Worm (Caenorhabditis elegans): ENCODE results near the gene emc-2.

Gene emc-2

DNA sequence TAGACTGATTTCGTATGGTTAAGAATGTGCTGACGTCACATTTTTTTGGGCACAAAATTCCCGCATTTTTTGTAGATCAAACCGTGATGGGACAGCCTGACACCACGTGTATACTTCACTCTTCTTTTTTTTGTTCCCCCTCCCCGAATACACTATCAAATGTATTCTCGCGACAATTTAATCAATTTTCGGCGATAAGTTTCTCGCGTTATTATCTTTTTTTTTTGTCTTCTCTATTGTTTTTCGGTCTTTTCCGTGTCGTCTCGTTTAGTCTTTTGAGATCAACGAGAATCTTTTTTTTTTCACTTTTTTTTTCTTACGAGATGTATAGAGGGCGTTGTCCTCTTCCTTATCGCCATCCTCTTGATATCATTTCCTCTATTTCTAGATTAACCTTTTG is 9.3 kb upstream of the emc-2 start (continued):
- no peak for TF ChIP-seq dsc-1 (tag; optimal IDR thresholded peaks at IDR 0.05)
- TF ChIP-seq ztf-11 (tag; optimal IDR thresholded peaks at IDR 0.05) = no peak
- TF ChIP-seq nhr-76 (tag; optimal IDR thresholded peaks at IDR 0.05) = no peak
- TF ChIP-seq zag-1 (tag; optimal IDR thresholded peaks at IDR 0.05) = no peak
- no peak for TF ChIP-seq nhr-90 (tag; optimal IDR thresholded peaks at IDR 0.05; ENCODE audit: poor library complexity)
- TF ChIP-seq ceh-88 (GFP tag; IDR thresholded peaks at IDR 0.05) = no peak
- TF ChIP-seq tbx-2 (tag; optimal IDR thresholded peaks at IDR 0.05) = no peak
- TF ChIP-seq ces-1 (GFP tag; optimal IDR thresholded peaks at IDR 0.05) = no peak
- no peak for TF ChIP-seq sox-4 (tag; optimal IDR thresholded peaks at IDR 0.05)
- TF ChIP-seq efl-1 (optimal IDR thresholded peaks at IDR 0.05) = no peak
- TF ChIP-seq efl-1 (GFP tag; optimal IDR thresholded peaks at IDR 0.05 in 1 of 2) = peak in 1 of 2 experiments; percentile 30
- TF ChIP-seq lin-15B (tag; optimal IDR thresholded peaks at IDR 0.05) = no peak

DNA sequence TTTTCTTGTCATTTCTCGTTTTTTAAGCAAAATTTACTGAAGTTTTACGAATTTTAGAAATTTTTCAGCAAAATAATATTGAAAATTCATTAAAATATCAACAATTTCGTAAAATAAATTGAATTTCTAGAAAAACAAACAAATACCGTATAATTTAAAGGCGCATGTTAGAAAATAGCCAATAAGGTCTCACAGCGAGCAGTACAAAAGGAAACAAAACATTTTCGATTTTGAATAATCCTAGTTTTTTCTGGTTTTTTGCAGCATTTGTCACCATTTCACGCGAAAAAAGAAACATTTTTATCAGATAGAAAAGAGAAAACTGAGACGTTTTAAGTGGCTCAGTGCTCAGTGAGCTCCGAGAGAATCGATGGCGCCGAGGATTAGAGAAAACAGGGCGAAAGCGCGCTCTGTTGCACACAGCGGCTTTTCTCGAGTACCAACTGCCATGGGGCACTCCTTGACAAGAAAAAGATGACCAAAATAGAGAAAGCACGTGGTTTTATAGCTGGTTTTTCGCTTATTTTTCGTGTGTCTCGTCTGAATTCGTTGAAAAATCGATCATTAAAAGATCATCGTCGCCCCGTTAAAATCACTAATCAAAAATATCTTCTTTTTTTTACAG is 4.1 kb upstream of the emc-2 start, which contains the start of the genes alh-6 and fcho-1:
Gene alh-6, minus strand, starts transcription at position 242 of the 625 bp plus-strand sequence.
Gene fcho-1, plus strand, starts transcription at position 624 of the 625 bp plus-strand sequence.
- TF ChIP-seq lin-35 (GFP tag; optimal IDR thresholded peaks at IDR 0.05) (peak; percentile 28 to 46), nhr-90 (tag; optimal IDR thresholded peaks at IDR 0.05; ENCODE audit: poor library complexity) (no peak), lin-14 (GFP tag; optimal IDR thresholded peaks at IDR 0.05) (peak; percentile 63), nhr-20 (tag; optimal IDR thresholded peaks at IDR 0.05) (peak; percentile 19), nhr-47 (tag; optimal IDR thresholded peaks at IDR 0.05) (peak; percentile 25), elt-3 (tag; optimal IDR thresholded peaks at IDR 0.05) (peak in 1 of 6 experiments; percentile 8), lsy-2 (tag; optimal IDR thresholded peaks at IDR 0.05) (peak in 1 of 2 experiments; percentile 24), irx-1 (tag; optimal IDR thresholded peaks at IDR 0.05) (no peak), lin-15B (tag; optimal IDR thresholded peaks at IDR 0.05) (peak; percentile 32), isw-1 (GFP tag; IDR thresholded peaks at IDR 0.05) (peak; percentile 14; the same call in 1 of the 2 replicates), mdl-1 (tag; optimal IDR thresholded peaks at IDR 0.05) (peak in 1 of 2 experiments; percentile 19), ceh-82 (tag; optimal IDR thresholded peaks at IDR 0.05) (peak in 1 of 3 experiments; percentile 11), efl-1 (optimal IDR thresholded peaks at IDR 0.05) (peak; percentile 24 to 27), efl-1 (GFP tag; optimal IDR thresholded peaks at IDR 0.05 in 1 of 2) (peak in 1 of 2 experiments; percentile 36), dpl-1 (GFP tag; optimal IDR thresholded peaks at IDR 0.05) (peak in 1 of 3 experiments; percentile 40), sup-37 (GFP tag; optimal IDR thresholded peaks at IDR 0.05) (no peak), skn-1 (tag; optimal IDR thresholded peaks at IDR 0.05) (peak; percentile 3), snu-23 (GFP tag; optimal IDR thresholded peaks at IDR 0.05) (no peak)

- TF ChIP-seq ceh-8 (GFP tag; optimal IDR thresholded peaks at IDR 0.05) (no peak), unc-130 (tag; optimal IDR thresholded peaks at IDR 0.05) (no peak), lin-13 (GFP tag; optimal IDR thresholded peaks at IDR 0.05) (no peak), nhr-11 (tag; optimal IDR thresholded peaks at IDR 0.05) (no peak), unc-62 (GFP tag; optimal IDR thresholded peaks at IDR 0.05) (no peak), snu-23 (GFP tag; optimal IDR thresholded peaks at IDR 0.05) (no peak), ama-1 (optimal IDR thresholded peaks at IDR 0.05) (no peak), egl-13 (tag; optimal IDR thresholded peaks at IDR 0.05) (no peak), C16A3.4 (tag; optimal IDR thresholded peaks at IDR 0.05) (no peak), ces-1 (GFP tag; optimal IDR thresholded peaks at IDR 0.05) (no peak), nhr-237 (tag; optimal IDR thresholded peaks at IDR 0.05) (no peak), xbp-1 (tag; optimal IDR thresholded peaks at IDR 0.05) (no peak), Y116A8C.19 (tag; optimal IDR thresholded peaks at IDR 0.05; ENCODE audit: borderline replicate concordance) (no peak), nhr-71 (tag; optimal IDR thresholded peaks at IDR 0.05) (no peak), mep-1 (tag; optimal IDR thresholded peaks at IDR 0.05) (no peak), nhr-20 (tag; optimal IDR thresholded peaks at IDR 0.05) (no peak), zag-1 (tag; optimal IDR thresholded peaks at IDR 0.05) (no peak)
Observed at ce11 chrII:1306550-1306949, 614 bp upstream of the emc-2 start.

All from whole organism, L1 larva.